Worm (Caenorhabditis elegans): Measurements from ENCODE around the gene Y54E2A.5.

ce11 chrII:14739143-14739542 lies 18.5 kb downstream of the Y54E2A.5 start, which contains the start of gene npr-34:
- no peak for TF ChIP-seq ama-1 (optimal IDR thresholded peaks at IDR 0.05)
- TF ChIP-seq ama-1 (GFP tag; optimal IDR thresholded peaks at IDR 0.05) = no peak
- TF ChIP-seq F52B5.7 (tag; optimal IDR thresholded peaks at IDR 0.05) = no peak
- no peak for TF ChIP-seq tbp1 (GFP tag; optimal IDR thresholded peaks at IDR 0.05)
- no peak for TF ChIP-seq ccch-3 (GFP tag; optimal IDR thresholded peaks at IDR 0.05)
- no peak for TF ChIP-seq unc-62 (GFP tag; optimal IDR thresholded peaks at IDR 0.05)
- no peak for TF ChIP-seq snpc-4 (GFP tag; optimal IDR thresholded peaks at IDR 0.05)
- no peak for TF ChIP-seq snpc-4 (tag; optimal IDR thresholded peaks at IDR 0.05)
- TF ChIP-seq pha-4 (tag; optimal IDR thresholded peaks at IDR 0.05) = no peak
- no peak for TF ChIP-seq ets-4 (GFP tag; optimal IDR thresholded peaks at IDR 0.05)

All from whole organism, young adult.